Fruit fly (Drosophila melanogaster) whole organism, wandering third instar larva: ENCODE measurements around the gene CG4328.

Source experiments
- Abd-B ChIP-seq: fragments of >200 bp; optimal IDR thresholded peaks from 2 replicates; lab custom pipeline; 2017; ENCODE audit warnings: missing biosample characterization, missing genetic modification characterization
- CG32264 ChIP-seq: fragments of 200-800 bp; sonication (Bioruptor generic); optimal IDR thresholded peaks from 2 replicates; lab custom pipeline; 2016; ENCODE audit warnings: missing biosample characterization, missing genetic modification characterization
- CG9705 ChIP-seq: fragments of 200-800 bp; sonication (Bioruptor generic); optimal IDR thresholded peaks from 2 replicates; lab custom pipeline; 2018; ENCODE audit warnings: missing biosample characterization, mild to moderate bottlenecking, missing genetic modification characterization
- Dfd ChIP-seq: fragments of >200 bp; optimal IDR thresholded peaks from 2 replicates; lab custom pipeline; 2017; ENCODE audit warnings: missing biosample characterization, missing genetic modification characterization
- Dif ChIP-seq: fragments of 200-275, 200-300 bp; sonication (Bioruptor generic); optimal IDR thresholded peaks from 2 replicates; lab custom pipeline; 2018; ENCODE audit warnings: missing biosample characterization, missing genetic modification characterization; ENCODE audit not compliant: partially characterized antibody
- GATAd ChIP-seq: sonication (Bioruptor generic); optimal IDR thresholded peaks from 2 replicates; lab custom pipeline; 2016; ENCODE audit warnings: missing biosample characterization, missing genetic modification characterization
- HLH106 ChIP-seq: fragments of 200-800 bp; optimal IDR thresholded peaks from 3 replicates; lab custom pipeline; 2019; ENCODE audit warnings: missing biosample characterization, mild to moderate bottlenecking, missing genetic modification characterization, moderate library complexity
- Hnf4 ChIP-seq: fragments of 200-800 bp; sonication (Bioruptor generic); optimal IDR thresholded peaks from 2 replicates; lab custom pipeline; 2016; ENCODE audit warnings: missing biosample characterization, mild to moderate bottlenecking, missing genetic modification characterization
- Hr78 ChIP-seq: fragments of >200 bp; optimal IDR thresholded peaks from 2 replicates; lab custom pipeline; 2017; ENCODE audit warnings: missing biosample characterization, missing genetic modification characterization
- Hr83 ChIP-seq: fragments of 200-300 bp; sonication (Bioruptor generic); optimal IDR thresholded peaks from 2 replicates; lab custom pipeline; 2016; ENCODE audit warnings: missing biosample characterization, mild to moderate bottlenecking, missing genetic modification characterization, moderate library complexity; ENCODE audit not compliant: poor library complexity, severe bottlenecking
- Jra ChIP-seq: sonication (Bioruptor generic); optimal IDR thresholded peaks from 2 replicates; lab custom pipeline; 2016; ENCODE audit warnings: missing biosample characterization, missing genetic modification characterization
- Mio ChIP-seq: sonication (Bioruptor generic); optimal IDR thresholded peaks from 2 replicates; lab custom pipeline; 2016; ENCODE audit warnings: missing biosample characterization, missing genetic modification characterization
- Myc ChIP-seq: fragments of >200 bp; optimal IDR thresholded peaks from 2 replicates; lab custom pipeline; 2017
- OdsH ChIP-seq: fragments of 200-800 bp; sonication (Bioruptor generic); optimal IDR thresholded peaks from 2 replicates; lab custom pipeline; 2016; ENCODE audit warnings: missing biosample characterization, mild to moderate bottlenecking, missing genetic modification characterization
- Sp1 ChIP-seq: fragments of 200-800 bp; sonication (Bioruptor generic); optimal IDR thresholded peaks from 3 replicates; lab custom pipeline; 2019; ENCODE audit warnings: missing biosample characterization, mild to moderate bottlenecking, missing genetic modification characterization, moderate library complexity
- Vsx2 ChIP-seq: fragments of 200-300, 225-300 bp; sonication (Bioruptor generic); optimal IDR thresholded peaks from 2 replicates; lab custom pipeline; 2018; ENCODE audit warnings: missing biosample characterization, missing genetic modification characterization; ENCODE audit not compliant: partially characterized antibody
- br ChIP-seq: fragments of 200-800 bp; sonication (Bioruptor generic); optimal IDR thresholded peaks from 2 replicates; lab custom pipeline; 2016; ENCODE audit warnings: missing biosample characterization, missing genetic modification characterization
- brk ChIP-seq: fragments of 200-800 bp; sonication (Bioruptor generic); optimal IDR thresholded peaks from 2 replicates; lab custom pipeline; 2016; ENCODE audit warnings: missing biosample characterization, mild to moderate bottlenecking, missing genetic modification characterization
- dl ChIP-seq, 2 experiments: fragments of 175-275, 200-275 bp in 1 of 2; fragments of 200-275 bp in 1 of 2; sonication (Bioruptor generic); optimal IDR thresholded peaks; lab custom pipeline; 2018; ENCODE audit warnings: mild to moderate bottlenecking in 2 of 2, missing biosample characterization in 2 of 2, missing genetic modification characterization in 2 of 2, moderate library complexity in 2 of 2; ENCODE audit not compliant: partially characterized antibody in 2 of 2, insufficient read depth in 1 of 2
- dmrt93B ChIP-seq: fragments of 200-800 bp; sonication (Bioruptor generic); optimal IDR thresholded peaks from 2 replicates; lab custom pipeline; 2018; ENCODE audit warnings: missing biosample characterization, mild to moderate bottlenecking, missing genetic modification characterization
- dsf ChIP-seq: sonication (Bioruptor generic); optimal IDR thresholded peaks from 2 replicates; lab custom pipeline; 2016; ENCODE audit warnings: missing biosample characterization, missing genetic modification characterization, borderline replicate concordance
- ey ChIP-seq: fragments of 200-800 bp; sonication (Bioruptor generic); optimal IDR thresholded peaks from 2 replicates; lab custom pipeline; 2016; ENCODE audit warnings: missing biosample characterization, missing genetic modification characterization
- foxo ChIP-seq, 2 experiments: fragments of 200-800 bp; sonication (Bioruptor generic); optimal IDR thresholded peaks; 2 replicates in 1 of 2; 3 replicates in 1 of 2; lab custom pipeline; 2016 to 2017; ENCODE audit warnings: missing biosample characterization in 2 of 2, missing genetic modification characterization in 2 of 2
- fru ChIP-seq: fragments of 200-800 bp; sonication (Bioruptor generic); optimal IDR thresholded peaks from 3 replicates; lab custom pipeline; 2016; ENCODE audit warnings: missing biosample characterization, mild to moderate bottlenecking, missing genetic modification characterization
- h ChIP-seq: fragments of 200-800 bp; sonication (Bioruptor generic); optimal IDR thresholded peaks from 3 replicates; lab custom pipeline; 2016; ENCODE audit warnings: missing biosample characterization, mild to moderate bottlenecking, missing genetic modification characterization
- jim ChIP-seq: fragments of 175-275, 200-325 bp; sonication (Bioruptor generic); optimal IDR thresholded peaks from 2 replicates; lab custom pipeline; 2016; ENCODE audit warnings: missing biosample characterization, mild to moderate bottlenecking, missing genetic modification characterization
- lola ChIP-seq: fragments of >200 bp; optimal IDR thresholded peaks from 2 replicates; lab custom pipeline; 2017; ENCODE audit warnings: missing biosample characterization, missing genetic modification characterization
- pan ChIP-seq: fragments of >200 bp; optimal IDR thresholded peaks from 2 replicates; lab custom pipeline; 2017
- psq ChIP-seq: fragments of 200-800 bp; sonication (Bioruptor generic); optimal IDR thresholded peaks from 3 replicates; lab custom pipeline; 2017; ENCODE audit warnings: missing biosample characterization, mild to moderate bottlenecking, missing genetic modification characterization, moderate library complexity
- rgr ChIP-seq: fragments of 200-800 bp; sonication (Bioruptor generic); optimal IDR thresholded peaks from 3 replicates; lab custom pipeline; 2016; ENCODE audit warnings: missing biosample characterization, mild to moderate bottlenecking, missing genetic modification characterization
- sage ChIP-seq: fragments of 200-800 bp; sonication (Bioruptor generic); optimal IDR thresholded peaks from 2 replicates; lab custom pipeline; 2016; ENCODE audit warnings: missing biosample characterization, mild to moderate bottlenecking, missing genetic modification characterization
- sv ChIP-seq: fragments of 200-800 bp; sonication (Bioruptor generic); optimal IDR thresholded peaks from 3 replicates; lab custom pipeline; 2016; ENCODE audit warnings: missing biosample characterization, missing genetic modification characterization
- tai ChIP-seq: sonication (Bioruptor generic); optimal IDR thresholded peaks from 2 replicates; lab custom pipeline; 2016; ENCODE audit warnings: missing biosample characterization, missing genetic modification characterization
- usp ChIP-seq: fragments of >200 bp; optimal IDR thresholded peaks from 2 replicates; lab custom pipeline; 2017; ENCODE audit warnings: missing biosample characterization, missing genetic modification characterization
- woc ChIP-seq: sonication (Bioruptor generic); optimal IDR thresholded peaks from 2 replicates; lab custom pipeline; 2016; ENCODE audit warnings: missing biosample characterization, mild to moderate bottlenecking, missing genetic modification characterization

CG4328 gene

dm6 chr3L:12289664-12290063 lies 6.3 kb downstream of the CG4328 start:
- TF ChIP-seq Abd-B (GFP tag; lab: Kevin White, UChicago) (no peak), ey (no peak), Sp1 (GFP tag; lab: Kevin White, UChicago) (no peak), lola (GFP tag; lab: Kevin White, UChicago) (no peak), foxo (GFP tag; optimal IDR thresholded peaks at IDR 0.05; lab: Kevin White, UChicago) (no peak), br (GFP tag; lab: Kevin White, UChicago) (no peak), dl (GFP tag; optimal IDR thresholded peaks at IDR 0.05; lab: Kevin White, UChicago; ENCODE audit: insufficient read depth in 1 of 2, partially characterized antibody in 2 of 2) (no peak), usp (GFP tag; lab: Kevin White, UChicago) (no peak), Dfd (no peak), Dif (GFP tag; lab: Kevin White, UChicago) (no peak), Myc (lab: Kevin White, UChicago) (no peak), Vsx2 (GFP tag; lab: Kevin White, UChicago) (no peak), brk (GFP tag; lab: Kevin White, UChicago) (no peak), psq (GFP tag; lab: Kevin White, UChicago) (no peak)

- no peak for TF ChIP-seq Abd-B (GFP tag; lab: Kevin White, UChicago)
- TF ChIP-seq Hr78 (GFP tag; lab: Kevin White, UChicago), result no peak
- no peak for TF ChIP-seq Sp1 (GFP tag; lab: Kevin White, UChicago)
- no peak for TF ChIP-seq br (GFP tag; lab: Kevin White, UChicago)
- no peak for TF ChIP-seq CG32264 (GFP tag; lab: Kevin White, UChicago)
- TF ChIP-seq dmrt93B (GFP tag; lab: Kevin White, UChicago), result no peak
- TF ChIP-seq sv (GFP tag; lab: Kevin White, UChicago), result no peak
- TF ChIP-seq Jra, result no peak
- no peak for TF ChIP-seq dsf (GFP tag; lab: Kevin White, UChicago)
- TF ChIP-seq sage (GFP tag; lab: Kevin White, UChicago), result no peak
- TF ChIP-seq Myc (lab: Kevin White, UChicago), result no peak
- no peak for TF ChIP-seq Vsx2 (GFP tag; lab: Kevin White, UChicago)
- TF ChIP-seq fru (GFP tag; lab: Kevin White, UChicago), result no peak
- no peak for TF ChIP-seq OdsH (GFP tag; lab: Kevin White, UChicago)
- TF ChIP-seq, all 38 proteins: peak for 0
Measured at dm6 chr3L:12287370-12287769, 8.6 kb downstream of the CG4328 start.

dm6 chr3L:12277880-12278287 lies 18.0 kb downstream of the CG4328 start:
- TF ChIP-seq dmrt93B (GFP tag; lab: Kevin White, UChicago) (no peak), Mio (GFP tag; lab: Kevin White, UChicago) (no peak), Myc (lab: Kevin White, UChicago) (no peak), sage (GFP tag; lab: Kevin White, UChicago) (no peak), CG32264 (GFP tag; lab: Kevin White, UChicago) (no peak), ey (no peak), lola (GFP tag; lab: Kevin White, UChicago) (no peak), Dfd (no peak), dl (GFP tag; optimal IDR thresholded peaks at IDR 0.05; lab: Kevin White, UChicago; ENCODE audit: insufficient read depth in 1 of 2, partially characterized antibody in 2 of 2) (no peak), dsf (GFP tag; lab: Kevin White, UChicago) (no peak), rgr (GFP tag; lab: Kevin White, UChicago) (no peak)
- TF ChIP-seq, all 38 proteins: peak for 0

dm6 chr3L:12277054-12277879 lies 18.7 kb downstream of the CG4328 start, which contains the start of the genes Sms and INPP5E:
Sms (minus strand) TSS chr3L:12277251.
INPP5E (plus strand) TSS chr3L:12277655.
- TF ChIP-seq br (GFP tag; lab: Kevin White, UChicago) (no peak), dmrt93B (GFP tag; lab: Kevin White, UChicago) (peak; percentile 6), Dfd (no peak), Vsx2 (GFP tag; lab: Kevin White, UChicago) (no peak), CG9705 (GFP tag; lab: Kevin White, UChicago) (peak; percentile 4), tai (GFP tag; lab: Kevin White, UChicago) (no peak), OdsH (GFP tag; lab: Kevin White, UChicago) (peak; percentile 31), pan (lab: Kevin White, UChicago) (no peak), brk (GFP tag; lab: Kevin White, UChicago) (no peak), usp (GFP tag; lab: Kevin White, UChicago) (no peak), h (GFP tag; lab: Kevin White, UChicago) (peak; percentile 33), jim (GFP tag; lab: Kevin White, UChicago) (no peak), fru (GFP tag; lab: Kevin White, UChicago) (peak; percentile 14), Mio (GFP tag; lab: Kevin White, UChicago) (no peak), woc (peak; percentile 16), sage (GFP tag; lab: Kevin White, UChicago) (no peak), Jra (no peak), Dif (GFP tag; lab: Kevin White, UChicago) (no peak), HLH106 (peak; percentile 61), Hnf4 (GFP tag; lab: Kevin White, UChicago) (no peak), Hr83 (GFP tag; lab: Kevin White, UChicago) (peak; percentile 85), dl (GFP tag; optimal IDR thresholded peaks at IDR 0.05; lab: Kevin White, UChicago; ENCODE audit: insufficient read depth in 1 of 2, partially characterized antibody in 2 of 2) (no peak), CG32264 (GFP tag; lab: Kevin White, UChicago) (no peak), Myc (lab: Kevin White, UChicago) (no peak), foxo (GFP tag; optimal IDR thresholded peaks at IDR 0.05; lab: Kevin White, UChicago) (peak in 1 of 2 experiments; percentile 60), sv (GFP tag; lab: Kevin White, UChicago) (peak; percentile 4), rgr (GFP tag; lab: Kevin White, UChicago) (peak; percentile 46), ey (peak; percentile 37), dsf (GFP tag; lab: Kevin White, UChicago) (peak; percentile 3), GATAd (GFP tag; lab: Kevin White, UChicago) (no peak), Hr78 (GFP tag; lab: Kevin White, UChicago) (no peak), psq (GFP tag; lab: Kevin White, UChicago) (peak; percentile 60)
